Worm (Caenorhabditis elegans): Measurements from ENCODE around the gene F52E10.2.

F52E10.2 gene

DNA sequence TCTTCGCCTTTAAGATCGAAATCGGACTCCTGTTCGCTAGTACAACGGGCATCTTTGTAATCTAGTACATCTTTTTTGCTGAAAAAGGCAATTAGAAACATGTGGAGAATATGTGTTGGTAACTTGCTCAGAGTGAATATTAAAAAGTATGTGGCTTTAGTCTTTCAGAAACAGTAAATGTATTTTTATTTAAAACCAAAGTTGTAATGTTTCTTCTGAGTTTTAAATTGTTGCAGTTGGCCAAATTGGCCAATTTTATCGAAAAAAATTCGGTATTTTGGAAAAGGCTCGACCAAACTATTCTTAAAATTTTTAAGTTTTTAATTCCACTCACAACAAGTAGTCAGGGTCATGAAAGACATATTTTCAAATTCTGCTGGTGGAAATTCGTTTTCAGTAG, at the start of gene F52E10.2:
Gene F52E10.2, minus strand, starts transcription at position 101 of the 400 bp plus-strand sequence.
- TF ChIP-seq ceh-32 (tag; optimal IDR thresholded peaks at IDR 0.05; ENCODE audit: poor library complexity) (no peak), Y105C5A.15 (GFP tag; IDR thresholded peaks at IDR 0.05) (no peak), lin-29 (GFP tag; IDR thresholded peaks at IDR 0.05) (no peak), snpc-1.2 (GFP tag; IDR thresholded peaks at IDR 0.05) (no peak), ztf-7 (tag; optimal IDR thresholded peaks at IDR 0.05) (no peak), egl-43 (GFP tag; IDR thresholded peaks at IDR 0.05) (no peak), nhr-28 (tag; optimal IDR thresholded peaks at IDR 0.05) (no peak), hlh-30 (tag; optimal IDR thresholded peaks at IDR 0.05; ENCODE audit: insufficient read depth) (no peak), unc-130 (GFP tag; optimal IDR thresholded peaks at IDR 0.05) (no peak), hif-1 (tag; optimal IDR thresholded peaks at IDR 0.05) (no peak), saeg-2 (GFP tag; IDR thresholded peaks at IDR 0.05) (no peak), nhr-42 (GFP tag; IDR thresholded peaks at IDR 0.05) (no peak), lin-1 (GFP tag; IDR thresholded peaks at IDR 0.05) (no peak), dmd-9 (GFP tag; IDR thresholded peaks at IDR 0.05) (no peak), F26F4.8 (GFP tag; conservative IDR thresholded peaks at IDR 0.05) (no peak), zip-2 (tag; optimal IDR thresholded peaks at IDR 0.05) (no peak), sdz-12 (GFP tag; optimal IDR thresholded peaks at IDR 0.05) (no peak)

DNA sequence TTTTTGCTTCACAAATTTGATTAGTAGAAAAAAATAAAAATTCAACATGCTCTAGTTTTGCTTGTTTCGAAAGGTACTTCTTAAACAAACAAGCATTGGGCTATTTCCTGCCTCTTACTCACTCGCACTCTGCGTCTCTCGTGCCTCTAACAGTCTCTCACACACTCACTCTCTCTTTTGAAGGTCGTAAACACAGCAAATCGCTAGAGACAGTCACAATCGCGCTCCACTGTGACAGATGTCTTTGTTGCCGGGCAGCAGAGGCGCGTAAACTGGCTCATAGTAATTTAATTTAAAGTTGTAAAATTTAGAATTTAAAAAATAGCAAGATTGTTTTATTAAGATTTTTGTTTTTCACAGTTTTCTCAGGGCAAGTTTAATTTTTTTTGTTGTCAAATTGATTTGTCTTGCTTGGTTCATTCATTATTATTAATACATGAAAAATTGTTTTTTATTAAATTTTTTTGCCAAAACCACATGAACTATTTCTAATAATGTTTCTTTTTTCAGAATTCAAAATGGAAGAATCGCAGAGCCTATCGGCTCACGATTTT, 49.0 kb upstream of the F52E10.2 start, which contains the start of gene taf-3:
Gene taf-3, plus strand, starts transcription at position 504 of the 554 bp plus-strand sequence.
- no peak for TF ChIP-seq Y105C5A.15 (GFP tag; IDR thresholded peaks at IDR 0.05)
- TF ChIP-seq lim-7 (GFP tag; IDR thresholded peaks at IDR 0.05) = no peak
- TF ChIP-seq mes-2 (tag; optimal IDR thresholded peaks at IDR 0.05; ENCODE audit: poor library complexity, severe bottlenecking) = peak; percentile 76
- no peak for TF ChIP-seq egl-27 (tag; optimal IDR thresholded peaks at IDR 0.05)
- no peak for TF ChIP-seq hif-1 (tag; optimal IDR thresholded peaks at IDR 0.05)
- peak; percentile 67 for TF ChIP-seq hmg-1.1 (GFP tag; IDR thresholded peaks at IDR 0.05)
- TF ChIP-seq fkh-10 (GFP tag; optimal IDR thresholded peaks at IDR 0.05) = no peak
- no peak for TF ChIP-seq ceh-62 (tag; optimal IDR thresholded peaks at IDR 0.05)
- no peak for TF ChIP-seq T20F7.1 (GFP tag; optimal IDR thresholded peaks at IDR 0.05)
- no peak for TF ChIP-seq daf-19 (GFP tag; conservative IDR thresholded peaks at IDR 0.05)
- no peak for TF ChIP-seq set-16 (GFP tag; IDR thresholded peaks at IDR 0.05)
- TF ChIP-seq ama-1 (optimal IDR thresholded peaks at IDR 0.05) = no peak
- peak; percentile 38 for TF ChIP-seq mxl-3 (GFP tag; optimal IDR thresholded peaks at IDR 0.05)
- TF ChIP-seq dmd-8 (GFP tag; IDR thresholded peaks at IDR 0.05) = no peak
- TF ChIP-seq gei-8 (GFP tag; optimal IDR thresholded peaks at IDR 0.05) = no peak
- peak; percentile 7 for TF ChIP-seq nhr-6 (tag; optimal IDR thresholded peaks at IDR 0.05)
- TF ChIP-seq nhr-48 (tag; optimal IDR thresholded peaks at IDR 0.05) = no peak
- TF ChIP-seq nhr-111 (GFP tag; optimal IDR thresholded peaks at IDR 0.05) = no peak
- no peak for TF ChIP-seq arid-1 (GFP tag; conservative IDR thresholded peaks at IDR 0.05)
- no peak for TF ChIP-seq ceh-20 (GFP tag; IDR thresholded peaks at IDR 0.05)
- TF ChIP-seq cey-2 (tag; optimal IDR thresholded peaks at IDR 0.05; ENCODE audit: borderline replicate concordance, insufficient read depth) = no peak
- no peak for TF ChIP-seq dmd-9 (GFP tag; IDR thresholded peaks at IDR 0.05)
- no peak for TF ChIP-seq tra-1 (GFP tag; IDR thresholded peaks at IDR 0.05)
- TF ChIP-seq zag-1 (tag; optimal IDR thresholded peaks at IDR 0.05) = no peak
- peak; percentile 67 for TF ChIP-seq dve-1 (tag; optimal IDR thresholded peaks at IDR 0.05; ENCODE audit: insufficient read depth)
- no peak for TF ChIP-seq lin-15B (tag; optimal IDR thresholded peaks at IDR 0.05)
- TF ChIP-seq mep-1 (tag; optimal IDR thresholded peaks at IDR 0.05) = peak; percentile 70
- no peak for TF ChIP-seq zfp-3 (GFP tag; conservative IDR thresholded peaks at IDR 0.05)
- no peak for TF ChIP-seq fos-1 (tag; optimal IDR thresholded peaks at IDR 0.05)
- TF ChIP-seq lsy-2 (tag; optimal IDR thresholded peaks at IDR 0.05) = peak in 1 of 2 experiments; percentile 61
- peak; percentile 60; the same call in 1 of the 2 replicates for TF ChIP-seq php-3 (GFP tag; IDR thresholded peaks at IDR 0.05)
- no peak for TF ChIP-seq duxl-1 (tag; optimal IDR thresholded peaks at IDR 0.05; ENCODE audit: poor library complexity)
- TF ChIP-seq F10B5.3 (tag; optimal IDR thresholded peaks at IDR 0.05) = no peak
- no peak for TF ChIP-seq ceh-32 (tag; optimal IDR thresholded peaks at IDR 0.05; ENCODE audit: poor library complexity)
- peak; percentile 43 for TF ChIP-seq nhr-11 (tag; optimal IDR thresholded peaks at IDR 0.05)
- no peak for TF ChIP-seq attf-4 (tag; optimal IDR thresholded peaks at IDR 0.05)

All from whole organism, L4 larva.